Worm (Caenorhabditis elegans) whole organism, midembryonic: ENCODE results near the gene folt-2.

Experiments
- T22C8.4 ChIP-seq: fragments of 200-800 bp; sonication (Bioruptor generic); IDR thresholded peaks from 2 replicates; pipeline ENCODE4 v1.3.6; 2022; ENCODE audit warnings: missing genetic modification characterization, missing compliant biosample characterization
- cog-1 ChIP-seq: sonication (generic microtip); optimal IDR thresholded peaks from 2 replicates; lab custom pipeline; 2016; ENCODE audit warnings: missing genetic modification characterization, missing compliant biosample characterization
- flt-1 ChIP-seq: fragments of 200-800 bp; sonication (Bioruptor generic); IDR thresholded peaks from 2 replicates; pipeline ENCODE4 v1.3.6; 2022; ENCODE audit warnings: missing genetic modification characterization, missing compliant biosample characterization
- klf-2 ChIP-seq: fragments of 200-800 bp; sonication (Bioruptor generic); conservative IDR thresholded peaks from 2 replicates; pipeline ENCODE4 v1.3.6; 2022; ENCODE audit warnings: missing genetic modification reagents, missing genetic modification characterization, missing compliant biosample characterization
- med-1 ChIP-seq: sonication (generic microtip); optimal IDR thresholded peaks from 2 replicates; lab custom pipeline; 2017; ENCODE audit warnings: missing genetic modification characterization, mild to moderate bottlenecking, missing compliant biosample characterization, antibody characterized with exemption, missing genetic modification reagents; ENCODE audit not compliant: insufficient read depth
- ref-1 ChIP-seq: fragments of 200-800 bp; sonication (Bioruptor generic); conservative IDR thresholded peaks from 2 replicates; pipeline ENCODE4 v1.3.6; 2022; ENCODE audit warnings: missing genetic modification reagents, missing genetic modification characterization, missing compliant biosample characterization
- tab-1 ChIP-seq: fragments of 200-800 bp; sonication (Bioruptor generic); IDR thresholded peaks from 2 replicates; pipeline ENCODE4 v1.3.6; 2022; ENCODE audit warnings: missing genetic modification characterization, missing compliant biosample characterization
- ztf-23 ChIP-seq: fragments of 200-800 bp; sonication (Bioruptor generic); IDR thresholded peaks from 2 replicates; pipeline ENCODE4 v1.3.6; 2022; ENCODE audit warnings: missing genetic modification reagents, missing genetic modification characterization, missing compliant biosample characterization
- ztf-29 ChIP-seq: fragments of 200-800 bp; sonication (Bioruptor generic); IDR thresholded peaks from 2 replicates; pipeline ENCODE4 v1.3.6; 2022; ENCODE audit warnings: missing genetic modification reagents, missing genetic modification characterization, missing compliant biosample characterization

folt-2 gene

DNA sequence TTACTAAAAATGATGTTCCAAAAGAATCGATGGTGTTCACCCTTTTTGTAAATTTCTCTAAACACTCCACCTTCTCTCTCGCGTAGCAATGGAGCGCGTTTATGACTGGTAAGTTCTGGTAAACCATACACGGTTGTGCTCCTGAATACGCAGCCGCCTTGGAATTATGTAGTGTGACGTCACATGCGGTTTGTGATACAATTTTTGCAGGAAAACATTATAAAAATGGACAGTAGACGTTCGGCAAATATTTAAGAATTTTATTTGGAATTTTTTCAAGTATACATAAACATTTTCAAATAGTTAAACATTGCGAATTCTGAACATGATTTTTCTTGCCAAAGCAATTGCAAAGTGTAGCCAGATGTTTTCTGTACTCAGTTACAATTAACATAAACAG lies 2.1 kb upstream of the folt-2 start, which contains the start of gene F37B4.10:
TSS of gene F37B4.10 (minus strand) at position 101 of the 400 bp plus-strand sequence.
- TF ChIP-seq ref-1 (GFP tag; lab: Robert Waterston, UW) = no peak
- TF ChIP-seq flt-1 = no peak
- TF ChIP-seq ztf-29 = no peak
- TF ChIP-seq tab-1 (GFP tag; lab: Robert Waterston, UW) = no peak
- no peak for TF ChIP-seq T22C8.4 (GFP tag; lab: Robert Waterston, UW)
- no peak for TF ChIP-seq ztf-23 (GFP tag; lab: Robert Waterston, UW)
- no peak for TF ChIP-seq klf-2 (GFP tag; lab: Robert Waterston, UW)
- no peak for TF ChIP-seq med-1 (GFP tag; lab: Kevin White, UChicago)
- no peak for TF ChIP-seq cog-1

DNA sequence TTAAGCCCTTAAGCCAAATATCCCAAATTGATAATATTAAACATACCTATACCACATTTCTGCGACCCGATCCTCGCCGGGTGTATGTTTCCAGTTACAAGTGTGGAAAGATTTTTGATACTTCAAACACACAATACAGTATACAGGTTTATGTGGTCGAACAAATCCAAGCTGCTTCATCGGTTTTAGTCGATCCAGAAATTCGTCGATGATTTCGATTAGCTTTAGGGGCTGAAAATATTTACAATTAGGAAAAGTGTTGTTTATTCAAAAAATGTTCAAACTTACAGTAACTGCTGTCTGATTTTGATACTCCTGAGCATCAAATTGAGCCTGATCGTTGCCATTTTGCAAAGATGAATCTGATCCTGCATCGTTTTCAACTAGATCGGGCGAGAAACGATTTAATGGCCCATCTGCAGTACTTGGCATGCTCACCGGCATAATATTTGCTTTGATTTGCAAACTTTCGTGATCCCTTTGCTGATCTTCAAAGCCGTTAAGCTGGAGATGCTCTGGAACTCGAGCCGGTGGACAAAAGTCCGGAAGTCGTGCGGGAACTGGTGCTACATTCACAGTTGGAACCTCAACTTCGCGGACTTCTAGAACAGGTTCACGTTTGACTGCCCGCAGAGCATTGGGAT lies 910 bp upstream of the folt-2 start:
- TF ChIP-seq med-1 (GFP tag; lab: Kevin White, UChicago) = no peak
- TF ChIP-seq ztf-23 (GFP tag; lab: Robert Waterston, UW) = no peak
- TF ChIP-seq cog-1 = no peak
- no peak for TF ChIP-seq klf-2 (GFP tag; lab: Robert Waterston, UW)
- no peak for TF ChIP-seq tab-1 (GFP tag; lab: Robert Waterston, UW)
- no peak for TF ChIP-seq ref-1 (GFP tag; lab: Robert Waterston, UW)
- TF ChIP-seq flt-1 = no peak
- TF ChIP-seq ztf-29 = no peak
- no peak for TF ChIP-seq T22C8.4 (GFP tag; lab: Robert Waterston, UW)

DNA sequence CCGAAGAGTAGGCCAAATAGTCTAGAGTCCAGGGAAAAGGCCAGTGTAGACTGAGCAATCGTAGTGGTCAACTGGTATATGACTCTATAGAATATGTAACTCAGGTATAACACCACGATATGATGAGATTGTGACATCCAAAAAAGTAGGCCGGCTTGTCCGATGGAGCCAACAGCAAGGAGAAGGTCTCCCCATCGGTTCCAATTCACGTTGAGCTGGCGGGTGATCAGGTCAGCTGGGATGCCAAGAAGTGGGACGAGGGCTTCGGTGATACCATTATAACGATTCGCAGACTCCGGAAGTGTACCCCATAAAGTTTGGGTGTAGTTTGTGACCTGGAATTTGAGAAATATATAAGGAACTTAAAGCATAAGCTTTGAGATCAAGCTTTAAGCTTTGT lies 2.5 kb downstream of the folt-2 start:
- TF ChIP-seq cog-1 (no peak), tab-1 (GFP tag; lab: Robert Waterston, UW) (no peak), T22C8.4 (GFP tag; lab: Robert Waterston, UW) (no peak), flt-1 (no peak), klf-2 (GFP tag; lab: Robert Waterston, UW) (no peak), ztf-23 (GFP tag; lab: Robert Waterston, UW) (no peak), ref-1 (GFP tag; lab: Robert Waterston, UW) (no peak), ztf-29 (no peak), med-1 (GFP tag; lab: Kevin White, UChicago) (no peak)

DNA sequence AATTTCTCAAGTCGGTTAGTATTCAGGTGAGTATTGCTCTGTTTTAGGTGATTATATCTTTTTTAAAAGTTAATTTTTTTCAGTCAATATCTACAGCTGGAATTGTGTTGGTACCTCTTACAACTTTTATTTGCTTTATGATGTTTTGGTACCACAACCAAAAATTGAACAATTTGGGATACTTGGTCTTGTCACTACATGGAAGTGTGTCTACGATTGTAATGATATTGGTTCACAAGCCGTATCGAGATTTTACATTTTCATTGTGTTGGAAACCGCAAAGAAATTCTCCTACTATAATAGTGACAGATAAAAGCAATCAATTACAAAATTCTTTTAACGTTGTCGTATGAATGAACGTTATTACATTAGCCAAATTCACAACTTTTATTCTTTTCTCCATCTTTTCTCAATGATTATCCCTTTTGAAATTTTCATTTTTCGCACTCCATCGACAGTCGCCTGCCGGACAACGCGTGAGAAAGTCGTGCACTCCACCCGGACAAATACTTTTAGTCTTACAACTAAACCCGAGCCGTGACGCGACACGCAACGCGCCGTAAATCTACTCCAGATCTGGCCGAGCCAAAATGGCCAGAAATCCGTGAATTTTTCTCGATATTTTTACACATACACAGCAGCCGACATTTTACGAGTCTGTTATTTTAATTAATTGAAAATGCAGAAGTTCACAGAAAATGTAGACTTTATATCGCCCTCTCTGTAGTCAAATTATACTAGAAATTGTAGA lies 3.5 kb downstream of the folt-2 start:
- TF ChIP-seq klf-2 (GFP tag; lab: Robert Waterston, UW) (no peak), ztf-29 (no peak), ztf-23 (GFP tag; lab: Robert Waterston, UW) (no peak), tab-1 (GFP tag; lab: Robert Waterston, UW) (no peak), T22C8.4 (GFP tag; lab: Robert Waterston, UW) (no peak), ref-1 (GFP tag; lab: Robert Waterston, UW) (no peak)

DNA sequence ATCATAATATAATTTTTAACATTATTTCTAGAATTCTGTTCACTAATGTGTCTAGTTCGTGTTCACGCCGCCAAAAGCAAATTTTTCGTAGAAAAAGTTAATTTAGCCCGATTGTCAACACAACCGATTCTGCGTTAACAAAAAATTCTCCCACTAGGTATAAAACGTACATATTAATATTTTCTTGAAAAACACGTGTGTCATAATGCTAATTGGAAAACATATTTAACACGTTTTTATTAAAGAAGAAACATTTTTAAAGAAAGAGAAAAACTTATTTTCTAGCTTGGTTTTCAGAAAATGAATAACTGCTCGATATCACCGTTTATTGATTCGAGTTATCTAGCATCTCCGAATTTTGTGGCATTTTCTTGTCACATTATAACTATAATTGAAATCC lies 5.3 kb downstream of the folt-2 start, which contains the start of gene srh-243:
TSS of gene srh-243 (plus strand) at position 301 of the 400 bp plus-strand sequence.
- TF ChIP-seq klf-2 (GFP tag; lab: Robert Waterston, UW) (no peak), ref-1 (GFP tag; lab: Robert Waterston, UW) (no peak), ztf-29 (no peak)

DNA sequence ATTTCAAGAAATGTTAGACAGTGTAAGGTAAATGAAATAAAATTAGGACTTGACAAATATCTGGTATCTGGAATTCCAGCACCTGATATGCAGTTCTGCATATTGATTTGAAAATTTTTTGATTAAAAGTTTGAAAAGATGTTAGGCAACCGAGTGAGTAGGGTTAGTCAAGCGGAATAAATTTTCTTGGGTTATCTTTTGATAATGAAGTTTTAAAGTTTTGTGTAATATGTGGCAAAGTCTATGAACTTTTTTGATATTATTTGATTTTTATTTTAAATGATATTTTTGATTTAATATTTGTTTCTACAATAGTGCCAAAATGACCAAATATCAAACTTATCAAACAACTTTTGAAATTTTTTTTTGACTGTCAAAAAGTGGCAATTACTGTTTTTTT lies 5.9 kb downstream of the folt-2 start, which contains the start of gene srh-241:
TSS of gene srh-241 (minus strand) at position 101 of the 400 bp plus-strand sequence.
- no peak for TF ChIP-seq T22C8.4 (GFP tag; lab: Robert Waterston, UW)
- TF ChIP-seq ref-1 (GFP tag; lab: Robert Waterston, UW) = no peak
- no peak for TF ChIP-seq klf-2 (GFP tag; lab: Robert Waterston, UW)
- no peak for TF ChIP-seq tab-1 (GFP tag; lab: Robert Waterston, UW)
- TF ChIP-seq flt-1 = no peak
- TF ChIP-seq med-1 (GFP tag; lab: Kevin White, UChicago) = no peak
- no peak for TF ChIP-seq ztf-23 (GFP tag; lab: Robert Waterston, UW)
- TF ChIP-seq ztf-29 = no peak
- no peak for TF ChIP-seq cog-1

DNA sequence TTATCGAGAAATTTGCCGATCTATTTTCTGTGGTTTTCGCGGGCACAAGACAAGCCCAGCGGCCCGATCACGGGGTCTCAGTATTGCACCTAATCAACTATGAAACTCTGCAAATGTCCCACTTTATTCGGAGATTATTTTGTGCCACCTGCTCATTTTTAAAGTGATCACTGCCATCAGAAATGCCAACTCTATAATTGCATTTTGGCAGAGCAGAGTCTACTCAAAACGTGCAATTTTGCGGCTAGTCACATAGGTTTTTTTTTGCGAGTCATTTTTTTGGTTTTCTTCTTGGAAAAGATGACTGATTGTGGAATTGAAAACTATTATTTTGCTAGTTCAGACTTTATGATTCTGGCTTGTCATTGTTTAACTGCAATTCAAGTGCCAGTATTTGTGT lies 10.5 kb downstream of the folt-2 start, which contains the start of gene srh-240:
TSS of gene srh-240 (plus strand) at position 301 of the 400 bp plus-strand sequence.
- no peak for TF ChIP-seq ztf-29
- no peak for TF ChIP-seq klf-2 (GFP tag; lab: Robert Waterston, UW)
- TF ChIP-seq cog-1 = no peak
- no peak for TF ChIP-seq flt-1
- TF ChIP-seq T22C8.4 (GFP tag; lab: Robert Waterston, UW) = no peak
- no peak for TF ChIP-seq med-1 (GFP tag; lab: Kevin White, UChicago)
- no peak for TF ChIP-seq ztf-23 (GFP tag; lab: Robert Waterston, UW)
- no peak for TF ChIP-seq ref-1 (GFP tag; lab: Robert Waterston, UW)
- no peak for TF ChIP-seq tab-1 (GFP tag; lab: Robert Waterston, UW)

DNA sequence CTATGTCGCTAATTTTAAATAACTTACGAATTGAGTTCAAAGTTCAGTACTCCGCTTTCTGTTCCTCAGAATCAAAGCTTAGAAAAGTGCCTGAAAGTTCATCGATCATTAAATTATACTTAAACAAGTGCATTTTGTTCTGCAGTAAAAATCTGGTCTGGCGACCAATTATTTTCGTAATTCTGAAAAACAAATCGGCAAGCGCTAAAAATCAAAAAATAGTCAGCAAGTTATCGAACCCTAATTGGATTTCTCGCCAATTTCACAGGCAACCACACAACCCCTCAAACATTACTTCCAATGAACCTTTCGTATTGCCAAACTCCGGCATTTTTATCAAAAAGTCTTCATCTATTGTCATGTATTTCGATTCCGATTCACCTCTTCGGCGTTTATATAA lies 12.4 kb downstream of the folt-2 start, which contains the start of gene srh-272:
TSS of gene srh-272 (plus strand) at position 301 of the 400 bp plus-strand sequence.
- TF ChIP-seq T22C8.4 (GFP tag; lab: Robert Waterston, UW) (no peak), klf-2 (GFP tag; lab: Robert Waterston, UW) (no peak)

DNA sequence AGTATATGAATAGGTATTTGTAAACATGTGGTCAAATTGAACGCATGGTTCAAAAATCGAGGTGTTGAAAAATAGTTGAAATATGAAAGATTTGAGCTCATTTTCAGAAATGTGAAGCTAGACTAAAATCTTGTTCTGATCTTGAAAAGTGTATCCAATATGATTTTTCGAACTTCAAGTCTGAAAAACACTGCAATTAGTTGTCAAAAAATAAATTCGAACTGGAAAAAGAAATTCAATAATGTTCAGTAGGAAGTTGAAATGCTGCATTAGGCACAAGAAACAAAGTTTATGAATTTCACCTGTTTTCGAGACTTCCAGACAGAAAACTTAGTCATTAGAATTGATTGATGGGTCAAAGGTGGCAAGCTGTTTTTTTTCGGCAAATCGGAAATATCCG lies 13.9 kb downstream of the folt-2 start, which contains the start of gene srh-270:
TSS of gene srh-270 (minus strand) at position 101 of the 400 bp plus-strand sequence.
- no peak for TF ChIP-seq tab-1 (GFP tag; lab: Robert Waterston, UW)
- no peak for TF ChIP-seq ztf-23 (GFP tag; lab: Robert Waterston, UW)
- no peak for TF ChIP-seq med-1 (GFP tag; lab: Kevin White, UChicago)
- TF ChIP-seq T22C8.4 (GFP tag; lab: Robert Waterston, UW) = no peak
- TF ChIP-seq ztf-29 = no peak
- no peak for TF ChIP-seq ref-1 (GFP tag; lab: Robert Waterston, UW)
- no peak for TF ChIP-seq klf-2 (GFP tag; lab: Robert Waterston, UW)
- TF ChIP-seq cog-1 = no peak
- no peak for TF ChIP-seq flt-1
